Worm (Caenorhabditis elegans) whole organism, young adult: Measurements from ENCODE around the gene Y32F6A.5.

Experiments
- B0019.2 ChIP-seq: fragments of 200-800 bp; sonication (Bioruptor generic); conservative IDR thresholded peaks from 2 replicates; pipeline ENCODE4 v1.3.6; 2022; ENCODE audit warnings: missing genetic modification reagents, missing genetic modification characterization, missing compliant biosample characterization
- B0261.1 ChIP-seq: sonication (generic microtip); optimal IDR thresholded peaks from 2 replicates; lab custom pipeline; 2016; ENCODE audit warnings: mild to moderate bottlenecking, missing genetic modification characterization, moderate library complexity, missing compliant biosample characterization
- C17E4.6 ChIP-seq: fragments of 200-800 bp; sonication (Bioruptor generic); IDR thresholded peaks from 2 replicates; pipeline ENCODE4 v1.3.6; 2022; ENCODE audit warnings: missing genetic modification reagents, missing genetic modification characterization, missing compliant biosample characterization
- F22D6.2 ChIP-seq: sonication (generic microtip); optimal IDR thresholded peaks from 2 replicates; lab custom pipeline; 2016; ENCODE audit warnings: mild to moderate bottlenecking, missing genetic modification characterization, missing compliant biosample characterization
- F33H1.4 ChIP-seq: fragments of 200-800 bp; sonication (Bioruptor generic); IDR thresholded peaks from 2 replicates; pipeline ENCODE4 v1.3.6; 2022; ENCODE audit warnings: missing genetic modification reagents, missing genetic modification characterization, missing compliant biosample characterization
- F37B4.10 ChIP-seq: fragments of 200-800 bp; sonication (Bioruptor generic); IDR thresholded peaks from 2 replicates; pipeline ENCODE4 v1.3.6; 2022; ENCODE audit warnings: missing genetic modification characterization, missing compliant biosample characterization
- F39B2.1 ChIP-seq: fragments of 200-800 bp; sonication (Bioruptor generic); IDR thresholded peaks from 2 replicates; pipeline ENCODE4 v1.3.6; 2022; ENCODE audit warnings: missing genetic modification reagents, missing genetic modification characterization, missing compliant biosample characterization
- F55B11.4 ChIP-seq: sonication (generic microtip); optimal IDR thresholded peaks from 2 replicates; lab custom pipeline; 2016; ENCODE audit warnings: missing compliant biosample characterization, missing genetic modification characterization, borderline replicate concordance; ENCODE audit not compliant: insufficient read depth
- K12H6.12 ChIP-seq: fragments of 200-800 bp; sonication (Bioruptor generic); optimal IDR thresholded peaks from 2 replicates; lab custom pipeline; 2018; ENCODE audit warnings: mild to moderate bottlenecking, missing genetic modification characterization, missing compliant biosample characterization
- T07F8.4 ChIP-seq: sonication (generic microtip); optimal IDR thresholded peaks from 2 replicates; lab custom pipeline; 2016; ENCODE audit warnings: mild to moderate bottlenecking, missing genetic modification characterization, moderate library complexity, missing compliant biosample characterization
- T26A5.8 ChIP-seq: sonication (generic microtip); optimal IDR thresholded peaks from 2 replicates; lab custom pipeline; 2016; ENCODE audit warnings: missing genetic modification characterization, missing compliant biosample characterization
- Y53G8AR.9 ChIP-seq: fragments of 200-800 bp; sonication (Bioruptor generic); conservative IDR thresholded peaks from 2 replicates; pipeline ENCODE4 v1.3.6; 2022; ENCODE audit warnings: missing genetic modification reagents, missing genetic modification characterization, missing compliant biosample characterization
- Y95B8A.8 ChIP-seq: fragments of 200-800 bp; sonication (Bioruptor generic); IDR thresholded peaks from 2 replicates; pipeline ENCODE4 v1.3.6; 2022; ENCODE audit warnings: missing genetic modification reagents, missing genetic modification characterization, missing compliant biosample characterization
- aptf-2 ChIP-seq: fragments of 200-800 bp; sonication (Bioruptor generic); conservative IDR thresholded peaks from 2 replicates; pipeline ENCODE4 v1.3.6; 2022; ENCODE audit warnings: missing genetic modification reagents, missing genetic modification characterization, missing compliant biosample characterization
- atf-7 ChIP-seq: sonication (generic microtip); optimal IDR thresholded peaks from 2 replicates; lab custom pipeline; 2017; ENCODE audit warnings: mild to moderate bottlenecking, missing genetic modification characterization, missing compliant biosample characterization
- athp-1 ChIP-seq: sonication (generic microtip); optimal IDR thresholded peaks from 2 replicates; lab custom pipeline; 2017; ENCODE audit warnings: mild to moderate bottlenecking, missing genetic modification characterization, missing compliant biosample characterization
- attf-3 ChIP-seq: fragments of 200-800 bp; sonication (Bioruptor generic); conservative IDR thresholded peaks from 2 replicates; pipeline ENCODE4 v1.3.6; 2022; ENCODE audit warnings: missing genetic modification reagents, missing genetic modification characterization, missing compliant biosample characterization
- bed-1 ChIP-seq: fragments of 200-800 bp; sonication (Bioruptor generic); IDR thresholded peaks from 2 replicates; pipeline ENCODE4 v1.3.6; 2022; ENCODE audit warnings: missing genetic modification reagents, missing genetic modification characterization, missing compliant biosample characterization
- bed-2 ChIP-seq: fragments of 200-800 bp; sonication (Bioruptor generic); IDR thresholded peaks from 2 replicates; pipeline ENCODE4 v1.3.6; 2022; ENCODE audit warnings: missing genetic modification reagents, missing genetic modification characterization, missing compliant biosample characterization
- cebp-1 ChIP-seq, 2 experiments: fragments of 200-800 bp in 1 of 2; sonication (Bioruptor generic) in 1 of 2; sonication (generic microtip) in 1 of 2; IDR thresholded peaks in 1 of 2; optimal IDR thresholded peaks in 1 of 2; 2 replicates each; pipeline versions ENCODE4 v1.3.6 to Lab custom; 2017 to 2022; ENCODE audit warnings: missing compliant biosample characterization in 2 of 2, missing genetic modification characterization in 2 of 2, mild to moderate bottlenecking in 1 of 2, missing genetic modification reagents in 1 of 2, moderate library complexity in 1 of 2
- chd-7 ChIP-seq: sonication (generic microtip); optimal IDR thresholded peaks from 2 replicates; lab custom pipeline; 2016; ENCODE audit warnings: mild to moderate bottlenecking, missing genetic modification characterization, moderate library complexity, missing compliant biosample characterization
- dox-1 ChIP-seq: fragments of 200-800 bp; sonication (Bioruptor generic); IDR thresholded peaks from 2 replicates; pipeline ENCODE4 v1.3.6; 2022; ENCODE audit warnings: missing genetic modification reagents, missing genetic modification characterization, missing compliant biosample characterization
- ets-4 ChIP-seq: fragments of 200-800 bp; sonication (Bioruptor generic); optimal IDR thresholded peaks from 2 replicates; lab custom pipeline; 2018; ENCODE audit warnings: mild to moderate bottlenecking, missing genetic modification characterization, missing compliant biosample characterization
- lag-1 ChIP-seq: fragments of 200-800 bp; sonication (Bioruptor generic); IDR thresholded peaks from 2 replicates; pipeline ENCODE4 v1.3.6; 2022; ENCODE audit warnings: missing genetic modification reagents, missing genetic modification characterization, missing compliant biosample characterization
- let-526 ChIP-seq: fragments of 200-800 bp; sonication (Bioruptor generic); IDR thresholded peaks from 2 replicates; pipeline ENCODE4 v1.3.6; 2022; ENCODE audit warnings: missing genetic modification reagents, missing genetic modification characterization, missing compliant biosample characterization
- let-607 ChIP-seq, 2 experiments: fragments of 200-800 bp in 1 of 2; sonication (Bioruptor generic) in 1 of 2; sonication (generic microtip) in 1 of 2; optimal IDR thresholded peaks; 2 replicates each; lab custom pipeline; 2016 to 2018; ENCODE audit warnings: mild to moderate bottlenecking in 2 of 2, missing compliant biosample characterization in 2 of 2, missing genetic modification characterization in 2 of 2, moderate library complexity in 2 of 2, missing genotype in 1 of 2
- lin-35 ChIP-seq, 3 experiments: fragments of 150-350 bp in 2 of 3; sonication (generic microtip) in 1 of 3; optimal IDR thresholded peaks; 2 replicates each; lab custom pipeline; 2014 to 2018; ENCODE audit warnings: missing biosample characterization in 3 of 3, missing genetic modification characterization in 3 of 3, missing genetic modification reagents in 3 of 3
- lin-54 ChIP-seq: fragments of 200-800 bp; sonication (Bioruptor generic); optimal IDR thresholded peaks from 2 replicates; lab custom pipeline; 2018; ENCODE audit warnings: mild to moderate bottlenecking, missing genetic modification characterization, missing compliant biosample characterization
- lir-1 ChIP-seq: fragments of 200-800 bp; sonication (Bioruptor generic); conservative IDR thresholded peaks from 2 replicates; pipeline ENCODE4 v1.3.6; 2022; ENCODE audit warnings: missing genetic modification reagents, missing genetic modification characterization, missing compliant biosample characterization
- madf-3 ChIP-seq: fragments of 200-800 bp; sonication (Bioruptor generic); IDR thresholded peaks from 2 replicates; pipeline ENCODE4 v1.3.6; 2022; ENCODE audit warnings: missing genetic modification reagents, missing genetic modification characterization, missing compliant biosample characterization
- madf-6 ChIP-seq: fragments of 200-800 bp; sonication (Bioruptor generic); IDR thresholded peaks from 2 replicates; pipeline ENCODE4 v1.3.6; 2022; ENCODE audit warnings: missing genetic modification reagents, missing genetic modification characterization, missing compliant biosample characterization
- nfya-1 ChIP-seq: sonication (generic microtip); optimal IDR thresholded peaks from 2 replicates; lab custom pipeline; 2017; ENCODE audit warnings: antibody characterized with exemption, missing compliant biosample characterization, missing genetic modification characterization, borderline replicate concordance; ENCODE audit not compliant: insufficient read depth
- nfyb-1 ChIP-seq: fragments of 200-800 bp; sonication (Bioruptor generic); IDR thresholded peaks from 2 replicates; pipeline ENCODE4 v1.3.6; 2022; ENCODE audit warnings: missing genetic modification reagents, missing genetic modification characterization, missing compliant biosample characterization
- nhr-120 ChIP-seq: fragments of 200-800 bp; sonication (Bioruptor generic); IDR thresholded peaks from 2 replicates; pipeline ENCODE4 v1.3.6; 2022; ENCODE audit warnings: missing genetic modification characterization, missing compliant biosample characterization
- nhr-179 ChIP-seq: sonication (generic microtip); optimal IDR thresholded peaks from 2 replicates; lab custom pipeline; 2016; ENCODE audit warnings: mild to moderate bottlenecking, missing genetic modification characterization, missing compliant biosample characterization
- nhr-27 ChIP-seq: fragments of 200-800 bp; sonication (Bioruptor generic); optimal IDR thresholded peaks from 2 replicates; lab custom pipeline; 2018; ENCODE audit warnings: mild to moderate bottlenecking, missing genetic modification characterization, moderate library complexity, missing compliant biosample characterization
- pha-4 ChIP-seq: fragments of 150-350 bp; sonication (generic microtip); optimal IDR thresholded peaks from 2 replicates; lab custom pipeline; 2014; ENCODE audit warnings: missing biosample characterization, missing genetic modification reagents, missing genetic modification characterization
- rpc-1 ChIP-seq, 2 experiments: fragments of 150-350 bp in 1 of 2; sonication (generic microtip) in 1 of 2; optimal IDR thresholded peaks; 2 replicates each; lab custom pipeline; 2014 to 2018; ENCODE audit warnings: missing biosample characterization in 1 of 2, missing genetic modification characterization in 1 of 2, missing genetic modification reagents in 1 of 2, missing genotype in 1 of 2
- sdz-38 ChIP-seq: sonication (generic microtip); optimal IDR thresholded peaks from 2 replicates; lab custom pipeline; 2016; ENCODE audit warnings: missing genotype, missing genetic modification characterization, missing compliant biosample characterization
- snpc-1.1 ChIP-seq: sonication (generic microtip); optimal IDR thresholded peaks from 2 replicates; lab custom pipeline; 2017; ENCODE audit warnings: missing genetic modification characterization, mild to moderate bottlenecking, missing compliant biosample characterization, antibody characterized with exemption, moderate library complexity, missing genotype, missing genetic modification reagents; ENCODE audit not compliant: insufficient read depth
- tbp1 ChIP-seq: fragments of 200-800 bp; sonication (Bioruptor generic); optimal IDR thresholded peaks from 2 replicates; lab custom pipeline; 2018; ENCODE audit warnings: mild to moderate bottlenecking, missing genetic modification characterization, missing compliant biosample characterization
- tbx-9 ChIP-seq: sonication (generic microtip); optimal IDR thresholded peaks from 2 replicates; lab custom pipeline; 2016; ENCODE audit warnings: borderline replicate concordance, missing genetic modification characterization, inconsistent platforms, missing compliant biosample characterization
- tlf-1 ChIP-seq: fragments of 200-800 bp; sonication (Bioruptor generic); optimal IDR thresholded peaks from 2 replicates; lab custom pipeline; 2018; ENCODE audit warnings: mild to moderate bottlenecking, missing genetic modification characterization, missing compliant biosample characterization
- zfh-2 ChIP-seq: fragments of 200-800 bp; sonication (Bioruptor generic); conservative IDR thresholded peaks from 2 replicates; pipeline ENCODE4 v1.3.6; 2022; ENCODE audit warnings: missing genetic modification reagents, missing genetic modification characterization, missing compliant biosample characterization
- ztf-18 ChIP-seq: sonication (generic microtip); optimal IDR thresholded peaks from 2 replicates; lab custom pipeline; 2016; ENCODE audit warnings: missing genotype, mild to moderate bottlenecking, missing genetic modification characterization, missing compliant biosample characterization
- ztf-22 ChIP-seq: fragments of 200-800 bp; sonication (Bioruptor generic); optimal IDR thresholded peaks from 2 replicates; lab custom pipeline; 2018; ENCODE audit warnings: mild to moderate bottlenecking, missing genetic modification characterization, moderate library complexity, missing compliant biosample characterization
- ztf-26 ChIP-seq: sonication (generic microtip); optimal IDR thresholded peaks from 2 replicates; lab custom pipeline; 2017; ENCODE audit warnings: missing genetic modification characterization, missing compliant biosample characterization

Y32F6A.5 gene

ce11 chrV:10466607-10467092 lies 13.2 kb upstream of the Y32F6A.5 start (continued):
- TF ChIP-seq F37B4.10 (GFP tag; lab: Robert Waterston, UW) (no peak), F55B11.4 (no peak), lag-1 (GFP tag; lab: Robert Waterston, UW) (no peak), attf-3 (no peak), ztf-26 (tag; lab: Kevin White, UChicago) (peak; percentile 38), Y53G8AR.9 (0 out of 2 replicates have a peak, but pooled peaks have one; percentile 56), atf-7 (peak; percentile 88), C17E4.6 (GFP tag; lab: Robert Waterston, UW) (no peak), Y95B8A.8 (GFP tag; lab: Robert Waterston, UW) (peak; percentile 17; the same call in 1 of the 2 replicates), aptf-2 (GFP tag; lab: Robert Waterston, UW) (no peak), chd-7 (tag; lab: Kevin White, UChicago) (peak; percentile 81), tbp1 (GFP tag; lab: Kevin White, UChicago) (peak; percentile 59), athp-1 (tag; lab: Kevin White, UChicago) (no peak), sdz-38 (no peak), bed-1 (GFP tag; lab: Robert Waterston, UW) (no peak), madf-6 (0 out of 2 replicates have a peak, but pooled peaks have one; percentile 37), let-607 (tag; optimal IDR thresholded peaks at IDR 0.05; lab: Kevin White, UChicago) (no peak), tbx-9 (tag; lab: Kevin White, UChicago) (no peak), dox-1 (peak; percentile 78; the same call in 1 of the 2 replicates), T26A5.8 (tag; lab: Kevin White, UChicago) (no peak), B0261.1 (tag; lab: Kevin White, UChicago) (no peak), let-526 (GFP tag; lab: Robert Waterston, UW) (peak; percentile 66; the same call in 1 of the 2 replicates), nhr-179 (tag; lab: Kevin White, UChicago) (no peak), lin-35 (GFP tag; optimal IDR thresholded peaks at IDR 0.05; lab: Kevin White, UChicago) (peak in 1 of 3 experiments; percentile 79), F39B2.1 (no peak), F22D6.2 (no peak), K12H6.12 (tag; lab: Kevin White, UChicago) (peak; percentile 90), nfya-1 (tag; lab: Kevin White, UChicago) (no peak), nfyb-1 (GFP tag; lab: Robert Waterston, UW) (peak; percentile 78), B0019.2 (GFP tag; lab: Robert Waterston, UW) (no peak), ets-4 (GFP tag; lab: Kevin White, UChicago) (no peak), bed-2 (GFP tag; lab: Robert Waterston, UW) (no peak), F33H1.4 (no peak), madf-3 (GFP tag; lab: Robert Waterston, UW) (no peak), snpc-1.1 (tag; lab: Kevin White, UChicago) (no peak), tlf-1 (GFP tag; lab: Kevin White, UChicago) (peak; percentile 53), pha-4 (tag; lab: Kevin White, UChicago) (peak; percentile 35), T07F8.4 (tag; lab: Kevin White, UChicago) (no peak), lin-54 (GFP tag; lab: Kevin White, UChicago) (peak; percentile 57), lir-1 (GFP tag; lab: Robert Waterston, UW) (peak; percentile 32; the same call in 1 of the 2 replicates), ztf-18 (tag; lab: Kevin White, UChicago) (peak; percentile 68), ztf-22 (GFP tag; lab: Kevin White, UChicago) (no peak), rpc-1 (optimal IDR thresholded peaks at IDR 0.05; lab: Kevin White, UChicago) (no peak), rpc-1 (tag; optimal IDR thresholded peaks at IDR 0.05; lab: Kevin White, UChicago) (no peak), cebp-1 (GFP tag; IDR thresholded peaks at IDR 0.05; lab: Robert Waterston, UW) (no peak), cebp-1 (tag; optimal IDR thresholded peaks at IDR 0.05; lab: Kevin White, UChicago) (peak; percentile 85), nhr-27 (no peak), nhr-120 (GFP tag; lab: Robert Waterston, UW) (no peak), zfh-2 (GFP tag; lab: Robert Waterston, UW) (no peak)
